Fruit fly (Drosophila melanogaster): Measurements from ENCODE around the gene CG32483.

Gene CG32483

DNA sequence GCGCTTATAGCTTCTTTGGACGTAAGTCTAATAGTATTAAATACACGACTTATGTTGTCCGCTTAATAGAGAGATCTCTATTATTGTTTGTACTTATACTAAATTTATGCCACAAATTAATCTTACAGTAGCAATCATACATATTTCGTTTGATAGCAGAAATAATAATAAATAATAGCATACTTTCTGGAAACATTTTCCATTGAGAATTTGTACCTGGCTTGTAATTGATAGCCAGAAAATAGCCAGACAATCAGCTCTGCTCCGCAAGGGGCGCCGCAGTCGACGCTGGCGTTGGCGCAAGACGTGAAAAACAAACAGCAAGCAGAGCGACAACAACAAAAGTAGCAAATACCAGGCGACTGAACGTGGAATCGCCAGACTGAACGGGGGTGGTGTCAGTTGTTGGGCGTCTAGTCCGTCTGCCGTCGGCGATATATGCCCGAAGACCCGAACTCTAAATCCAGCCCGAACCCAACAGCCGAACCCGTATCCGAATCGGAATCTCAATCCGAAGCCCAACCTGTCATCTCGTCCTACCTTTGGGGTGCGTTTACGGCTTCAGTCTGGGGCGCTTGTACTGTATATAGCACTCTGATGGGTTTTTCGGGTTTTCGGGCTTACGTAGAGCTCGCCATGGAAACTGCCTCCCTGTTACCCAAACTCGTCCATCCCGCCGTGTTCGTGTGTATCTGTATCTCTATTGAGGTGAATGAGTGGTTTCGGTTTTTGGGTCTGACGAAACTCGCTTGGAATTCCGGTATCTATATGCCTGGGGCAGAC is 9.7 kb upstream of the CG32483 start:
- no peak for TF ChIP-seq psq (optimal IDR thresholded peaks at IDR 0.05)
- no peak for TF ChIP-seq pan (optimal IDR thresholded peaks at IDR 0.05)
- TF ChIP-seq Dll (optimal IDR thresholded peaks at IDR 0.05) = no peak
- TF ChIP-seq CG8478 (optimal IDR thresholded peaks at IDR 0.05) = no peak
- TF ChIP-seq EcR (GFP tag; optimal IDR thresholded peaks at IDR 0.05) = no peak
- TF ChIP-seq usp (GFP tag; optimal IDR thresholded peaks at IDR 0.05) = no peak

DNA sequence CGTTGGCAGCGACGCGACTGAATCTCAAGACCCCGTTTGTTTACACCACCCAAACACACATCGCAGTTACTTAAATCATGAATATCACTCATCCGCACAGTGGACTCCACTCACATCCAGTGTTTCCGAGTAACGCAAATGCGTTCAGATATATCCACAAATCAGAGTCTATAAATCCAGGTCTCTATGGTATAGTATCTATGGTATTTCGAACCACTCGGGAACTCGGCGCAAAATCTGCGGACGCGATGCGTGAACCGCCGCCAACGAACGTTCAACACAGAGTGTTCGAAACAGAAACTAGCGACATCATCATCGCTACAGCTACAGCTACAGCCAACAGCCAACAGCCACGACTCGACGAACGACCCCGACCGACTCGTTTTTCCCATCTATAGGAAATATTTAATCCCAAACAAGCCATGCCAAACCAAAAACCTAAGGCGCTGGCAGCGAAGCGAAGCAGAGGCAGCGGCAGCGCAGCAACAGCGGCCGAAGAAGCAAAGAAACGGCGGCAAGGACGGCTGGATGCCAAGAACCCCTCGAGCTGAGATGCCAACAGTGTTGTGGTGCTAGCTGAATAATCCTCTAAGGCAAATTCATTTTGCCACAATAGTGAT is 9.0 kb upstream of the CG32483 start, which contains the start of gene CG13894:
CG13894 (minus strand) TSS at position 397 of the 620 bp plus-strand sequence.
- no peak for TF ChIP-seq usp (GFP tag; optimal IDR thresholded peaks at IDR 0.05)
- TF ChIP-seq EcR (GFP tag; optimal IDR thresholded peaks at IDR 0.05) = no peak
- no peak for TF ChIP-seq pan (optimal IDR thresholded peaks at IDR 0.05)
- TF ChIP-seq CG8478 (optimal IDR thresholded peaks at IDR 0.05) = no peak
- no peak for TF ChIP-seq Dll (optimal IDR thresholded peaks at IDR 0.05)
- no peak for TF ChIP-seq psq (optimal IDR thresholded peaks at IDR 0.05)

DNA sequence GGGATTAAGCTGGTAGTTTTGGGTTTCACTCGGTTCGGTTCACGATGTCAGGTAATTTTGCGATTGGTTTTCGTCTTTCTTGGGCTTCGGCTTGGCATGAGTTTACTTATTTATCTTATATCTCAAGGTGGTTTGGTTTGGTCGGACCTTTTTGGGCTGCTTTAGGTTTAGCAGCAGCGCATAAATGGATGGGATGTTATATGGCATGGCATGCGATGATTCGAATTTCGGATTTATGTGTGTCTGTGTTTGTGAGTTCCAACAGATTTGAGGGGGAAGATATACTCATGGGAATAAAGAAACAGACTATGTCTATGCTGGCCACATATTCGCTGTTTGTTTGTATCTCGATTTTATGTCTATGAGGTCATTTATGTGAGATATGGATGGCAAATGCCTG is 7.8 kb upstream of the CG32483 start:
- TF ChIP-seq Dll (optimal IDR thresholded peaks at IDR 0.05) (no peak), pan (optimal IDR thresholded peaks at IDR 0.05) (no peak), CG8478 (optimal IDR thresholded peaks at IDR 0.05) (no peak), psq (optimal IDR thresholded peaks at IDR 0.05) (no peak), usp (GFP tag; optimal IDR thresholded peaks at IDR 0.05) (no peak), EcR (GFP tag; optimal IDR thresholded peaks at IDR 0.05) (no peak)

- TF ChIP-seq usp (GFP tag; optimal IDR thresholded peaks at IDR 0.05) (no peak), CG8478 (optimal IDR thresholded peaks at IDR 0.05) (no peak), Dll (optimal IDR thresholded peaks at IDR 0.05) (no peak), pan (optimal IDR thresholded peaks at IDR 0.05) (no peak), psq (optimal IDR thresholded peaks at IDR 0.05) (no peak), EcR (GFP tag; optimal IDR thresholded peaks at IDR 0.05) (no peak)
Observed at dm6 chr3L:697055-697427, 7.2 kb upstream of the CG32483 start.

DNA sequence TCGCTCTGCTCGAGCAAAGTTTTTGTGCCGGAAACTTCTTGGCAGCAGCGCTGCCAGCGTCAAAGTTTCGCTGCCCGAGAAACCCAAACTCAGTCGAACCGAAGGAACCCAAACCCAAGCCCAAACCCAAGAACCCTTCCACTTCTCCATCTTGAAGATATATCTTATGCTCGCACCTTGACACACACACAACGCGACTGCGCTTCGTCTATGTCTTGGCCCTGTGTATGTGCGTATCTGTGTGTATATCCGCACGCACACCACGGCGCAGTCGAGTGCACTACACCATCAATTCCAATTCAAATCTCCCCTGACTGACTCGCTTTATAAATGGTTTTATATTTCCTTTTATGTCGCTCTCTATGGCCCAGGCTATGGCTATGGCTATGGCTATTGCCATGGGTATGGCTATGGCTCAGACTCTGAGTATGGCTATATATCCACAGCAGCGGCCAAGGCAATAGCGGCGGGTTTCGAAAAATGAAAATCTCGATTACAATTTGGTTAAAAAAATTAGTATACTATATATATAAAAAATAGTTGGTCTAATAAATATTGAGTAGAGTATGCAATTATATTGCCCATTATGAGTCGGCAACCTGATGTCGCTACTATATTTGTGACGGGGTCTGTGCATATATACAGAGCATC is 6.6 kb upstream of the CG32483 start:
- TF ChIP-seq EcR (GFP tag; optimal IDR thresholded peaks at IDR 0.05) (no peak), pan (optimal IDR thresholded peaks at IDR 0.05) (no peak), CG8478 (optimal IDR thresholded peaks at IDR 0.05) (no peak), psq (optimal IDR thresholded peaks at IDR 0.05) (no peak), Dll (optimal IDR thresholded peaks at IDR 0.05) (no peak), usp (GFP tag; optimal IDR thresholded peaks at IDR 0.05) (no peak)

DNA sequence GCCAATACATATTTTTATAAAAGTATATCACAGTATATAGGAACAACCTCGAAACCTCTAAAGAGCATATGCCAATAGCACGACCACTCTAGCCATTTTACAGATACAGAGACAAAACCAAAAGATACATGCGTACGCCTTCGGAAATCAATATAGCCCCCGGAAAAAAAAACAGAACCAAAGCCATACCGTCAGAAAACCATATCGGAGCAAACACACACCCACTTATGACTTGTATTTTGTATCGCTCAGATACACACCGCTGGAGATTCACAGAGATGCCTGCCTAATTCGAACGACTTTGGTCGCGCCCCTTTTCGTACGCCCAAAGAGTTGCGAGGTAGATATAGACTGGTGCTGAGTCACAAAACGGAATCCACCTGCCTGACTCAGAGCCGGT is 5.6 kb upstream of the CG32483 start:
- TF ChIP-seq EcR (GFP tag; optimal IDR thresholded peaks at IDR 0.05) = no peak
- no peak for TF ChIP-seq CG8478 (optimal IDR thresholded peaks at IDR 0.05)
- TF ChIP-seq usp (GFP tag; optimal IDR thresholded peaks at IDR 0.05) = no peak
- TF ChIP-seq psq (optimal IDR thresholded peaks at IDR 0.05) = no peak
- TF ChIP-seq Dll (optimal IDR thresholded peaks at IDR 0.05) = no peak
- TF ChIP-seq pan (optimal IDR thresholded peaks at IDR 0.05) = no peak

DNA sequence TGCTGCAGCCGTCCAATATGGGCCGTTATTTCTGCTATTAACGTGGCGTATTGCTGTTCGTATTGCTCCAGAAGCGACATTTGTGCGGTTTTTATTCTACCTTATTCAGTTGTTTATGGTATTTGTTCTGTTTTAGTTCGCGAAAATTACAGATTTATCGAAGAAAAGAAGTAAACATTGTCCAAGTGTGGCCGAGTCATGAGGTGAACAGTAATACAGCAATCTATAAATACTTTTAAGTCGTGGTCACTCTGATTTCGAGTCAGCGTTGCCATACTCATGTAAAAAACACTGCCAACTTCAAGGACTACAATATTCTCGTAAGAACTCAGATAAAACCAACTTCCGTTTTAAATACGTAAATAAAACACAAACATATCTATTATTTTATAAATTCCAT is 2.8 kb upstream of the CG32483 start, which contains the start of gene Vti1a:
Vti1a (minus strand) TSS at position 221 of the 400 bp plus-strand sequence.
- TF ChIP-seq pan (optimal IDR thresholded peaks at IDR 0.05) = no peak
- no peak for TF ChIP-seq EcR (GFP tag; optimal IDR thresholded peaks at IDR 0.05)
- TF ChIP-seq Dll (optimal IDR thresholded peaks at IDR 0.05) = no peak
- no peak for TF ChIP-seq psq (optimal IDR thresholded peaks at IDR 0.05)
- no peak for TF ChIP-seq CG8478 (optimal IDR thresholded peaks at IDR 0.05)
- TF ChIP-seq usp (GFP tag; optimal IDR thresholded peaks at IDR 0.05) = no peak

DNA sequence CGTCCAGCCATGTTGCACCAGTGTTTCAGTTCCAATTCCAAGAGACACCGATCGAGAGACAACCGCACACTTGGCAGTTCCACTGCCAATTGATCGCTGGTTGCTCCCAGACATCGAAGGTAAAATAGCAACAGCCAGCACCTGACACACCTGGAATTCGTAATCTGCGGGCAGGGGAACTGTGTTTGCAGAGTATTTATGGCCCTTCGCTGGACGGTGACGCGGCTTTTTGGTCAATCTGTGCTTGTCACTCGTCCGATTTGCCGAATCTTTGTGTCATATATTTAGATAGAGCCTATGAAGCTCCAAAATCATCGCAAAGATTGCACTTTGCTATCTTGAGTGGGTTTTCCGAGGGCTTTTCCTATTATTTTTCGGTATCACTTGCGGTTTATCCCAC is 2.0 kb downstream of the CG32483 start, which contains the start of gene hiro:
hiro (minus strand) TSS at position 101 of the 400 bp plus-strand sequence.
- TF ChIP-seq pan (optimal IDR thresholded peaks at IDR 0.05) (no peak), usp (GFP tag; optimal IDR thresholded peaks at IDR 0.05) (no peak), psq (optimal IDR thresholded peaks at IDR 0.05) (no peak), EcR (GFP tag; optimal IDR thresholded peaks at IDR 0.05) (no peak), CG8478 (optimal IDR thresholded peaks at IDR 0.05) (no peak), Dll (optimal IDR thresholded peaks at IDR 0.05) (no peak)

DNA sequence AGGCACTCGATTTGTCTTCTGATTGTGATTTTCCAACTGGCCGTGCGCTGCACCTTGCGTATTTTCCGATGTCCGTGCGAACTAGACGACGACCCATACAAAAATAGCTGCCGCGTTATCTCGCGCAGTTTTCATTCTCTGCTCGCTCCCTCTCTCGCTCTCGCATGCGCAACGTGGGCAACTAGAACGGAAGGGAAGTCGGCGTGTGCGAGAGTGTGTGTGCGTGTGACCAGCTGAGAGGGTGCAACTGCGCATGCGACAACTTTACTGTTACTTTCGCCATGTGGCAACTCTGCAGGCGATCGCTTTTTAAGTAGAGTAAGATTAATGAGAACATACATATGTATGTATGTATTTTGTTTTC is 4.5 kb downstream of the CG32483 start, which contains the start of gene ebd1:
ebd1 (minus strand) TSS at position 109 of the 364 bp plus-strand sequence.
- TF ChIP-seq Dll (optimal IDR thresholded peaks at IDR 0.05) (peak; percentile 26), usp (GFP tag; optimal IDR thresholded peaks at IDR 0.05) (no peak)

dm6 chr3L:684749-685440 is 5.0 kb downstream of the CG32483 start:
- TF ChIP-seq CG8478 (optimal IDR thresholded peaks at IDR 0.05) (no peak), Dll (optimal IDR thresholded peaks at IDR 0.05) (no peak)

DNA sequence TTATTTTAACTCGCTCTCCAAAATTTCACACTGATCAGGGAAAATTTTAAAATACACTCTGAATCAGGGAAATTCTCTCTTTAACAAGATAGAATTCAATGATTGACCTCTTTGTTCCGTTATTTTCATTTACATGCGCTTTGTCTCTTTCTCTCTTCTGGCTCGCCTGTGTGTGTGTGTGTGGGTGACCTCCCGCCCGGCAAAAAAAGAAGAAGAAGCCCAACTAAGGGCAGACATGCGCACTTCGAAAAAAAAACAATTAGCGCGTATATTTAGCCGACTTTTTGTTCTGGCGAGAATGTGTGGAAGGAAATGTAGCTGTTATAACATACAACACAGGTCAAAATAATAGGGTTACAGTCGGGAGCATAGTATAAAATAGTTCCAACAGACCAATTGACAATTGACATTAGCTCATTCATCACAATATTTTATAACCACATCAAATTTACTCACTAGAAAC is 7.4 kb downstream of the CG32483 start, which contains the start of gene CG3386:
CG3386 (minus strand) TSS at position 51 of the 463 bp plus-strand sequence.
- TF ChIP-seq CG8478 (optimal IDR thresholded peaks at IDR 0.05) = no peak
- TF ChIP-seq Dll (optimal IDR thresholded peaks at IDR 0.05) = no peak
- TF ChIP-seq psq (optimal IDR thresholded peaks at IDR 0.05) = no peak
- TF ChIP-seq EcR (GFP tag; optimal IDR thresholded peaks at IDR 0.05) = no peak
- TF ChIP-seq pan (optimal IDR thresholded peaks at IDR 0.05) = no peak
- no peak for TF ChIP-seq usp (GFP tag; optimal IDR thresholded peaks at IDR 0.05)
